Fruit fly (Drosophila melanogaster): ENCODE data around the gene Coq6.
A peak's percentile ranks its signal among the peaks of the same experiment; 100 is the strongest.

The Coq6 gene

dm6 chr2L:5541935-5542685 lies 10.1 kb upstream of the Coq6 start, which contains the start of the genes Hel25E and Lam (continued):
- TF ChIP-seq danr (GFP tag; IDR thresholded peaks at IDR 0.05) (no peak), YL-1 (GFP tag; optimal IDR thresholded peaks at IDR 0.05) (peak; percentile 58), maf-S (GFP tag; optimal IDR thresholded peaks at IDR 0.05) (peak; percentile 16), CG18599 (GFP tag; optimal IDR thresholded peaks at IDR 0.05) (no peak), cas (GFP tag; IDR thresholded peaks at IDR 0.05) (no peak), CG6175 (GFP tag; IDR thresholded peaks at IDR 0.05) (no peak), gsb (GFP tag; IDR thresholded peaks at IDR 0.05) (no peak), CG12104 (GFP tag; optimal IDR thresholded peaks at IDR 0.05) (peak; percentile 9), CoRest (tag; optimal IDR thresholded peaks at IDR 0.05) (peak; percentile 3), CG8290 (GFP tag; optimal IDR thresholded peaks at IDR 0.05) (no peak), CG8290 (tag; optimal IDR thresholded peaks at IDR 0.05) (no peak), CG12659 (GFP tag; optimal IDR thresholded peaks at IDR 0.05) (peak; percentile 61), crp (GFP tag; optimal IDR thresholded peaks at IDR 0.05) (peak in 1 of 2 experiments; percentile 21), Dref (GFP tag; IDR thresholded peaks at IDR 0.05) (peak; percentile 81), CG9215 (GFP tag; IDR thresholded peaks at IDR 0.05) (no peak), prd (optimal IDR thresholded peaks at IDR 0.05) (no peak), prd (GFP tag; IDR thresholded peaks at IDR 0.05) (no peak), CG30403 (GFP tag; optimal IDR thresholded peaks at IDR 0.05) (peak; percentile 12), fd64A (GFP tag; optimal IDR thresholded peaks at IDR 0.05) (no peak), CG11696 (GFP tag; IDR thresholded peaks at IDR 0.05) (no peak), Taf1 (GFP tag; IDR thresholded peaks at IDR 0.05) (no peak), CG10654 (GFP tag; optimal IDR thresholded peaks at IDR 0.05) (no peak), Ets97D (GFP tag; optimal IDR thresholded peaks at IDR 0.05) (peak; percentile 82), eyg (GFP tag; optimal IDR thresholded peaks at IDR 0.05) (no peak), CG15696 (tag; optimal IDR thresholded peaks at IDR 0.05) (no peak), CG17385 (GFP tag; optimal IDR thresholded peaks at IDR 0.05) (no peak), HLH4C (GFP tag; IDR thresholded peaks at IDR 0.05; ENCODE audit: partially characterized antibody) (peak; percentile 81), cato (GFP tag; optimal IDR thresholded peaks at IDR 0.05; ENCODE audit: borderline replicate concordance) (no peak), mld (GFP tag; IDR thresholded peaks at IDR 0.05; ENCODE audit: partially characterized antibody) (peak; percentile 59; the same call in 1 of the 3 replicates), stwl (tag; optimal IDR thresholded peaks at IDR 0.05) (peak; percentile 71), ato (GFP tag; IDR thresholded peaks at IDR 0.05; ENCODE audit: partially characterized antibody) (peak; percentile 83), kah (GFP tag; optimal IDR thresholded peaks at IDR 0.05) (no peak), Hmr (GFP tag; optimal IDR thresholded peaks at IDR 0.05) (peak; percentile 51), CG13296 (GFP tag; optimal IDR thresholded peaks at IDR 0.05) (no peak), dati (GFP tag; IDR thresholded peaks at IDR 0.05) (no peak), p53 (GFP tag; optimal IDR thresholded peaks at IDR 0.05) (no peak), h (optimal IDR thresholded peaks at IDR 0.05) (no peak), CG6791 (GFP tag; IDR thresholded peaks at IDR 0.05; ENCODE audit: partially characterized antibody) (peak; percentile 81), CG1832 (GFP tag; optimal IDR thresholded peaks at IDR 0.05) (no peak), CG4854 (GFP tag; optimal IDR thresholded peaks at IDR 0.05) (no peak), CG8765 (GFP tag; IDR thresholded peaks at IDR 0.05) (no peak), CG9932 (GFP tag; IDR thresholded peaks at IDR 0.05) (peak; percentile 35; the same call in 1 of the 2 replicates), Meics (GFP tag; optimal IDR thresholded peaks at IDR 0.05) (no peak), Trl (optimal IDR thresholded peaks at IDR 0.05) (no peak), Trl (GFP tag; optimal IDR thresholded peaks at IDR 0.05) (no peak), tin (GFP tag; optimal IDR thresholded peaks at IDR 0.05) (no peak), jigr1 (GFP tag; IDR thresholded peaks at IDR 0.05) (no peak), pnt (GFP tag; optimal IDR thresholded peaks at IDR 0.05) (no peak), D (optimal IDR thresholded peaks at IDR 0.05) (no peak), D (GFP tag; optimal IDR thresholded peaks at IDR 0.05) (no peak), CG1647 (GFP tag; optimal IDR thresholded peaks at IDR 0.05) (no peak), MBD-R2 (GFP tag; IDR thresholded peaks at IDR 0.05) (no peak; the same call in none of the 2 replicates)

Data from whole organism, embryonic.